Worm (Caenorhabditis elegans): Measurements from ENCODE around the gene F42G2.5.

DNA sequence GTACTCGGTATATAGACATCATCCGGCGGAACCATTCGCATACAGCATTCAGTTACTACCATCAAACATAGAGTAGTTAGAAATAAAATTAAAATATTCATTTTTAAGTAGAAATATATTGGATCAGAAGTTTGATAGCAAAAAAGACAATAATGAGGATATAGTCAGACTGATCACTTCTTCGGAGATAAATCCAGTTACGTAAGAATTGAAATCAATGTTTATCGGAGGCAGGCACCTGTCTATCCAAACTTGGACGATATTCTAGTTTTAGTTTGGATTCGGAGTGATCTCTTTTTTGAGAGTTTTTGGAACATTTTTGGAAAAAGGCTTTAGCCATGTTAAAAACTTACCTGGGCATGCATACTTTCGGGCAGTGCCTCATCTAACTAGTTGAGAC, 34.5 kb downstream of the F42G2.5 start, which contains the start of gene F16G10.8:
- no peak for TF ChIP-seq ets-7 (tag; optimal IDR thresholded peaks at IDR 0.05)
- no peak for TF ChIP-seq flt-1 (GFP tag; IDR thresholded peaks at IDR 0.05)
- no peak for TF ChIP-seq ama-1 (optimal IDR thresholded peaks at IDR 0.05)
- TF ChIP-seq scrt-1 (GFP tag; IDR thresholded peaks at IDR 0.05) = no peak
- TF ChIP-seq ceh-13 (GFP tag; optimal IDR thresholded peaks at IDR 0.05) = no peak
- TF ChIP-seq tbx-11 (GFP tag; IDR thresholded peaks at IDR 0.05) = no peak
- no peak for TF ChIP-seq tbx-37 (GFP tag; conservative IDR thresholded peaks at IDR 0.05)
- no peak for TF ChIP-seq hmg-4 (GFP tag; optimal IDR thresholded peaks at IDR 0.05)
- TF ChIP-seq aly-1 (tag; optimal IDR thresholded peaks at IDR 0.05) = no peak
- TF ChIP-seq B0310.2 (tag; optimal IDR thresholded peaks at IDR 0.05) = no peak
- TF ChIP-seq ceh-36 (tag; optimal IDR thresholded peaks at IDR 0.05) = no peak
